Fruit fly (Drosophila melanogaster) whole organism, embryonic: ENCODE measurements around the gene CG31121.

Experiments used
- Antp ChIP-seq: fragments of 200-800 bp; sonication (Bioruptor generic); optimal IDR thresholded peaks from 3 replicates; lab custom pipeline; 2016; ENCODE audit warnings: missing biosample characterization, missing genetic modification characterization
- CG10274 ChIP-seq: fragments of 200-800 bp; sonication (Bioruptor generic); optimal IDR thresholded peaks from 3 replicates; lab custom pipeline; 2017; ENCODE audit warnings: missing biosample characterization, mild to moderate bottlenecking, missing genetic modification characterization
- CG11247 ChIP-seq: fragments of 200-800 bp; sonication (Bioruptor generic); IDR thresholded peaks from 2 replicates; pipeline ENCODE4 v1.3.6; 2022; ENCODE audit warnings: missing biosample characterization, missing genetic modification characterization
- CG1233 ChIP-seq: fragments of 200-800 bp; sonication (Bioruptor generic); optimal IDR thresholded peaks from 4 replicates; lab custom pipeline; 2018; ENCODE audit warnings: missing biosample characterization, mild to moderate bottlenecking, missing genetic modification characterization
- CG13424 ChIP-seq: fragments of 200-800 bp; sonication (Bioruptor generic); optimal IDR thresholded peaks from 2 replicates; lab custom pipeline; 2019; ENCODE audit warnings: missing biosample characterization, mild to moderate bottlenecking, missing genetic modification characterization, moderate library complexity
- CG14014 ChIP-seq: fragments of 200-800 bp; sonication (Bioruptor generic); IDR thresholded peaks from 2 replicates; pipeline ENCODE4 v1.3.6; 2022; ENCODE audit warnings: missing biosample characterization, missing genetic modification characterization
- CG14710 ChIP-seq: fragments of 200-800 bp; sonication (Bioruptor generic); optimal IDR thresholded peaks from 3 replicates; lab custom pipeline; 2019; ENCODE audit warnings: missing biosample characterization, mild to moderate bottlenecking, missing genetic modification characterization, moderate library complexity
- CG15011 ChIP-seq: fragments of 200-800 bp; sonication (Bioruptor generic); optimal IDR thresholded peaks from 3 replicates; lab custom pipeline; 2018; ENCODE audit warnings: missing biosample characterization, mild to moderate bottlenecking, missing genetic modification characterization
- CG15073 ChIP-seq: fragments of 200-800 bp; sonication (Bioruptor generic); optimal IDR thresholded peaks from 2 replicates; lab custom pipeline; 2016; ENCODE audit warnings: missing biosample characterization, missing genetic modification characterization
- CG15601 ChIP-seq: fragments of 200-800 bp; sonication (Bioruptor generic); optimal IDR thresholded peaks from 3 replicates; lab custom pipeline; 2019; ENCODE audit warnings: missing biosample characterization, mild to moderate bottlenecking, missing genetic modification characterization, moderate library complexity
- CG3847 ChIP-seq: fragments of 200-800 bp; sonication (Bioruptor generic); IDR thresholded peaks from 2 replicates; pipeline ENCODE4 v1.3.6; 2022; ENCODE audit warnings: missing biosample characterization, missing genetic modification characterization
- CG42726 ChIP-seq: fragments of 200-800 bp; sonication (Bioruptor generic); IDR thresholded peaks from 2 replicates; pipeline ENCODE4 v1.3.6; 2022; ENCODE audit warnings: missing biosample characterization, missing genetic modification characterization; ENCODE audit not compliant: partially characterized antibody
- CG4404 ChIP-seq: fragments of 200-800 bp; sonication (Bioruptor generic); IDR thresholded peaks from 2 replicates; pipeline ENCODE4 v1.3.6; 2022; ENCODE audit warnings: missing biosample characterization, missing genetic modification characterization
- CG6654 ChIP-seq: fragments of 200-800 bp; sonication (Bioruptor generic); optimal IDR thresholded peaks from 2 replicates; lab custom pipeline; 2017; ENCODE audit warnings: missing biosample characterization, mild to moderate bottlenecking, missing genetic modification characterization
- CG6813 ChIP-seq: fragments of 200-800 bp; sonication (Bioruptor generic); optimal IDR thresholded peaks from 2 replicates; lab custom pipeline; 2017; ENCODE audit warnings: missing biosample characterization, missing genetic modification characterization, mild to moderate bottlenecking, moderate library complexity, missing genetic modification reagents
- CG7357 ChIP-seq: fragments of 200-800 bp; sonication (Bioruptor generic); IDR thresholded peaks from 3 replicates; pipeline ENCODE4 v1.3.6; 2022; ENCODE audit warnings: missing biosample characterization, missing genetic modification characterization
- CG8281 ChIP-seq: fragments of 200-800 bp; sonication (Bioruptor generic); optimal IDR thresholded peaks from 2 replicates; lab custom pipeline; 2018; ENCODE audit warnings: missing biosample characterization, mild to moderate bottlenecking, missing genetic modification characterization, moderate library complexity
- CG8478 ChIP-seq: fragments of >200 bp; optimal IDR thresholded peaks from 2 replicates; lab custom pipeline; 2018
- CG9609 ChIP-seq: fragments of 200-800 bp; sonication (Bioruptor generic); optimal IDR thresholded peaks from 3 replicates; lab custom pipeline; 2016; ENCODE audit warnings: missing biosample characterization, missing genetic modification characterization
- CoRest ChIP-seq: fragments of 200-800 bp; sonication (Bioruptor generic); optimal IDR thresholded peaks from 3 replicates; lab custom pipeline; 2018; ENCODE audit warnings: missing biosample characterization, mild to moderate bottlenecking, missing genetic modification characterization, moderate library complexity
- Doc3 ChIP-seq: fragments of 200-800 bp; sonication (Bioruptor generic); IDR thresholded peaks from 3 replicates; pipeline ENCODE4 v1.3.6; 2022; ENCODE audit warnings: missing biosample characterization, missing genetic modification characterization; ENCODE audit not compliant: partially characterized antibody
- Dp ChIP-seq: fragments of 200-800 bp; sonication (Bioruptor generic); optimal IDR thresholded peaks from 2 replicates; lab custom pipeline; 2018; ENCODE audit warnings: missing biosample characterization, mild to moderate bottlenecking, missing genetic modification characterization, moderate library complexity
- Dref ChIP-seq: fragments of 200-800 bp; sonication (Bioruptor generic); IDR thresholded peaks from 2 replicates; pipeline ENCODE4 v1.3.6; 2022; ENCODE audit warnings: missing biosample characterization, missing genetic modification characterization
- Ets97D ChIP-seq: fragments of 200-800 bp; sonication (Bioruptor generic); optimal IDR thresholded peaks from 3 replicates; lab custom pipeline; 2016; ENCODE audit warnings: missing biosample characterization, missing genetic modification characterization
- HHEX ChIP-seq: fragments of 200-800 bp; sonication (Bioruptor generic); optimal IDR thresholded peaks from 3 replicates; lab custom pipeline; 2017; ENCODE audit warnings: missing biosample characterization, mild to moderate bottlenecking, missing genetic modification characterization, missing genetic modification reagents
- HLH3B ChIP-seq: fragments of 200-800 bp; sonication (Bioruptor generic); IDR thresholded peaks from 2 replicates; pipeline ENCODE4 v1.3.6; 2022; ENCODE audit warnings: missing biosample characterization, missing genetic modification characterization
- HmgD ChIP-seq: fragments of 200-800 bp; sonication (Bioruptor generic); optimal IDR thresholded peaks from 3 replicates; lab custom pipeline; 2016; ENCODE audit warnings: missing biosample characterization, missing genetic modification characterization
- HmgZ ChIP-seq: fragments of 200-800 bp; sonication (Bioruptor generic); optimal IDR thresholded peaks from 2 replicates; lab custom pipeline; 2018; ENCODE audit warnings: missing biosample characterization, mild to moderate bottlenecking, missing genetic modification characterization
- Hr3 ChIP-seq: fragments of 200-800 bp; sonication (Bioruptor generic); optimal IDR thresholded peaks from 3 replicates; lab custom pipeline; 2016; ENCODE audit warnings: missing biosample characterization, missing genetic modification characterization
- Hr39 ChIP-seq: fragments of >200 bp; optimal IDR thresholded peaks from 2 replicates; lab custom pipeline; 2017
- MBD-R2 ChIP-seq: fragments of 200-800 bp; sonication (Bioruptor generic); IDR thresholded peaks from 2 replicates; pipeline ENCODE4 v1.3.6; 2022; ENCODE audit warnings: missing biosample characterization, missing genetic modification characterization
- Med ChIP-seq: fragments of 200-800 bp; sonication (Bioruptor generic); peaks from one replicate; lab custom pipeline; 2016; ENCODE audit warnings: missing biosample characterization, missing genetic modification characterization, mild to moderate bottlenecking, inconsistent platforms, moderate library complexity
- Nf-YB ChIP-seq: fragments of 200-800 bp; sonication (Bioruptor generic); optimal IDR thresholded peaks from 3 replicates; lab custom pipeline; 2019; ENCODE audit warnings: missing biosample characterization, mild to moderate bottlenecking, missing genetic modification characterization, moderate library complexity
- Pdp1 ChIP-seq, 2 experiments: fragments of 200-800 bp; sonication (Bioruptor generic); optimal IDR thresholded peaks; 3 replicates each; lab custom pipeline; 2016; ENCODE audit warnings: missing biosample characterization in 2 of 2, missing genetic modification characterization in 2 of 2, mild to moderate bottlenecking in 1 of 2, moderate library complexity in 1 of 2
- Rx ChIP-seq: fragments of 200-800 bp; sonication (Bioruptor generic); IDR thresholded peaks from 2 replicates; pipeline ENCODE4 v1.3.6; 2022; ENCODE audit warnings: missing biosample characterization, missing genetic modification characterization
- Scr ChIP-seq: fragments of 200-800 bp; sonication (Bioruptor generic); IDR thresholded peaks from 2 replicates; pipeline ENCODE4 v1.3.6; 2022; ENCODE audit warnings: missing biosample characterization, missing genetic modification characterization; ENCODE audit not compliant: partially characterized antibody
- Sin3A ChIP-seq: fragments of >200 bp; optimal IDR thresholded peaks from 2 replicates; lab custom pipeline; 2018
- YL-1 ChIP-seq: fragments of 200-800 bp; sonication (Bioruptor generic); optimal IDR thresholded peaks from 3 replicates; lab custom pipeline; 2017; ENCODE audit warnings: missing biosample characterization, mild to moderate bottlenecking, missing genetic modification characterization
- dmrt99B ChIP-seq: fragments of 200-800 bp; sonication (Bioruptor generic); optimal IDR thresholded peaks from 2 replicates; lab custom pipeline; 2018; ENCODE audit warnings: missing biosample characterization, mild to moderate bottlenecking, missing genetic modification characterization, moderate library complexity
- ewg ChIP-seq: fragments of 200-800 bp; sonication (Bioruptor generic); optimal IDR thresholded peaks from 3 replicates; lab custom pipeline; 2017; ENCODE audit warnings: mild to moderate bottlenecking, missing biosample characterization, missing genetic modification reagents, missing genetic modification characterization
- gce ChIP-seq: fragments of 200-800 bp; sonication (Bioruptor generic); IDR thresholded peaks from 3 replicates; pipeline ENCODE4 v1.3.6; 2022; ENCODE audit warnings: missing biosample characterization, missing genetic modification characterization
- lbe ChIP-seq: fragments of 200-800 bp; sonication (Bioruptor generic); optimal IDR thresholded peaks from 2 replicates; lab custom pipeline; 2016; ENCODE audit warnings: missing biosample characterization, mild to moderate bottlenecking, missing genetic modification characterization
- mirr ChIP-seq: fragments of 200-800 bp; sonication (Bioruptor generic); optimal IDR thresholded peaks from 3 replicates; lab custom pipeline; 2018; ENCODE audit warnings: missing biosample characterization, mild to moderate bottlenecking, missing genetic modification characterization
- nmo ChIP-seq: fragments of 200-800 bp; sonication (Bioruptor generic); optimal IDR thresholded peaks from 2 replicates; lab custom pipeline; 2018; ENCODE audit warnings: missing biosample characterization, mild to moderate bottlenecking, missing genetic modification characterization, moderate library complexity
- prd ChIP-seq, 3 experiments: fragments of >200 bp in 2 of 3; fragments of 200-800 bp in 1 of 3; sonication (Bioruptor generic) in 1 of 3; optimal IDR thresholded peaks in 2 of 3; IDR thresholded peaks in 1 of 3; 2 replicates in 2 of 3; 3 replicates in 1 of 3; pipeline versions ENCODE4 v1.3.6 to Lab custom; 2017 to 2022; ENCODE audit warnings: missing biosample characterization in 1 of 3, missing genetic modification characterization in 1 of 3
- schlank ChIP-seq: fragments of 200-800 bp; sonication (Bioruptor generic); optimal IDR thresholded peaks from 2 replicates; lab custom pipeline; 2018; ENCODE audit warnings: missing biosample characterization, mild to moderate bottlenecking, missing genetic modification characterization
- sd ChIP-seq: fragments of 200-800 bp; sonication (Bioruptor generic); optimal IDR thresholded peaks from 3 replicates; lab custom pipeline; 2018; ENCODE audit warnings: missing biosample characterization, mild to moderate bottlenecking, missing genetic modification characterization, moderate library complexity
- sna ChIP-seq: fragments of 200-800 bp; sonication (Bioruptor generic); IDR thresholded peaks from 2 replicates; pipeline ENCODE4 v1.3.6; 2022; ENCODE audit warnings: missing biosample characterization, missing genetic modification characterization; ENCODE audit not compliant: partially characterized antibody
- sob ChIP-seq: fragments of 200-800 bp; sonication (Bioruptor generic); IDR thresholded peaks from 2 replicates; pipeline ENCODE4 v1.3.6; 2022; ENCODE audit warnings: missing biosample characterization, missing genetic modification characterization
- sug ChIP-seq: fragments of 200-800 bp; optimal IDR thresholded peaks from 2 replicates; lab custom pipeline; 2019; ENCODE audit warnings: missing biosample characterization, mild to moderate bottlenecking, missing genetic modification characterization, moderate library complexity
- unpg ChIP-seq: fragments of 200-800 bp; sonication (Bioruptor generic); optimal IDR thresholded peaks from 3 replicates; lab custom pipeline; 2018; ENCODE audit warnings: missing biosample characterization, mild to moderate bottlenecking, missing genetic modification characterization, moderate library complexity

CG31121 gene

DNA sequence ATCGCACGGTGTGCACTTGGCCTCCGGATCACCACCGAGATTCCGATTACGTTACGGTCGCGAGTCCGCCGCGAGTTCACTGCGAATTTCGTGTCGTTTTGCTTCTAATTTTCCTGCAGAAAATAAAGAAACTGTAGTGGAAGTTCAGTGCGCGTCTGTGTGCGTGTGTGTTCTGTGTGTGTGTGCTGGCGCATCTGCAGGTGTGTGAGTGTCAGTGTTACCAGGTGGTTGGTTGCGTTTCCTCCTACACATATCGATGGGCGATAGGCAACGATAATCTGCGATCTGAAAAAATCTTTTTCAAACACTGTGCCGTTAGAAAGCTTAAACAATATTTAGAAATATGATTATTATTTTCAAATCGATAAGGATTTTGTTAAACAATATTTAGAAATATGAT lies 43.6 kb upstream of the CG31121 start, which contains the start of gene Osbp (continued):
- peak; percentile 70 for TF ChIP-seq CG42726
- peak; percentile 57 for TF ChIP-seq Scr
- no peak for TF ChIP-seq CG6654 (GFP tag; lab: Kevin White, UChicago)
- no peak for TF ChIP-seq unpg (GFP tag; lab: Kevin White, UChicago)
- TF ChIP-seq CG13424 (tag; lab: Kevin White, UChicago), result no peak
- no peak for TF ChIP-seq sd (tag; lab: Kevin White, UChicago)
- peak; percentile 6; the same call in 1 of the 2 replicates for TF ChIP-seq sob
- no peak for TF ChIP-seq lbe
- peak in 1 of 2 experiments; percentile 7 for TF ChIP-seq Pdp1 (GFP tag; optimal IDR thresholded peaks at IDR 0.05; lab: Kevin White, UChicago)
- TF ChIP-seq CG14014 (GFP tag; lab: Robert Waterston, UW), result peak; percentile 31; the same call in 1 of the 2 replicates
- peak; percentile 40 for TF ChIP-seq CG14710 (tag; lab: Kevin White, UChicago)
- TF ChIP-seq Dref (GFP tag; lab: Robert Waterston, UW), result peak; percentile 94
- no peak for TF ChIP-seq schlank
- no peak for TF ChIP-seq CG9609 (GFP tag; lab: Kevin White, UChicago)
- TF ChIP-seq CoRest, result peak; percentile 58
- TF ChIP-seq gce (GFP tag; lab: Robert Waterston, UW), result 0 out of 3 replicates have a peak, but pooled peaks have one; percentile 5
- no peak for TF ChIP-seq CG15011 (GFP tag; lab: Kevin White, UChicago)
- TF ChIP-seq prd (optimal IDR thresholded peaks at IDR 0.05; lab: Kevin White, UChicago), result no peak
- no peak for TF ChIP-seq prd (GFP tag; IDR thresholded peaks at IDR 0.05; lab: Robert Waterston, UW)
- no peak for TF ChIP-seq Sin3A (lab: Kevin White, UChicago)
- peak; percentile 79 for TF ChIP-seq Nf-YB (GFP tag; lab: Kevin White, UChicago)
- peak; percentile 16 for TF ChIP-seq nmo (GFP tag; lab: Kevin White, UChicago)
- TF ChIP-seq CG8478 (lab: Kevin White, UChicago), result peak; percentile 73
- peak; percentile 41; the same call in 1 of the 2 replicates for TF ChIP-seq sna
- peak; percentile 26 for TF ChIP-seq ewg
- no peak for TF ChIP-seq CG15073 (GFP tag; lab: Kevin White, UChicago)
- peak; percentile 60 for TF ChIP-seq Ets97D (GFP tag; lab: Kevin White, UChicago)
- TF ChIP-seq CG7357, result no peak
- TF ChIP-seq Doc3 (GFP tag; lab: Robert Waterston, UW), result peak; percentile 46; the same call in 1 of the 3 replicates
- no peak for TF ChIP-seq dmrt99B (tag; lab: Kevin White, UChicago)
- TF ChIP-seq Rx, result no peak
- no peak for TF ChIP-seq CG15601 (tag; lab: Kevin White, UChicago)
- peak; percentile 76 for TF ChIP-seq HmgZ (tag; lab: Kevin White, UChicago)
- TF ChIP-seq YL-1 (GFP tag; lab: Kevin White, UChicago), result peak; percentile 86
- no peak for TF ChIP-seq CG4404 (GFP tag; lab: Robert Waterston, UW)
- TF ChIP-seq CG10274 (GFP tag; lab: Kevin White, UChicago), result no peak
- no peak for TF ChIP-seq CG11247 (GFP tag; lab: Robert Waterston, UW)
- TF ChIP-seq Antp (GFP tag; lab: Kevin White, UChicago), result no peak
- no peak for TF ChIP-seq Hr39 (lab: Kevin White, UChicago)
- peak; percentile 34 for TF ChIP-seq sug (tag; lab: Kevin White, UChicago)
- TF ChIP-seq CG1233 (GFP tag; lab: Kevin White, UChicago), result no peak
- TF ChIP-seq HHEX (GFP tag; lab: Kevin White, UChicago), result no peak
- peak; percentile 9 for TF ChIP-seq HmgD (GFP tag; lab: Kevin White, UChicago)
- peak; percentile 39; the same call in 1 of the 2 replicates for TF ChIP-seq CG3847 (GFP tag; lab: Robert Waterston, UW)
- peak; percentile 26 for TF ChIP-seq mirr
- TF ChIP-seq CG8281 (tag; lab: Kevin White, UChicago), result no peak
- peak; percentile 84 for TF ChIP-seq Med (GFP tag; lab: Kevin White, UChicago)
- TF ChIP-seq Dp (GFP tag; lab: Kevin White, UChicago), result peak; percentile 81
- TF ChIP-seq MBD-R2, result peak; percentile 81
- no peak for TF ChIP-seq HLH3B (GFP tag; lab: Robert Waterston, UW)
- no peak for TF ChIP-seq CG6813 (GFP tag; lab: Kevin White, UChicago)
- no peak for TF ChIP-seq Hr3 (GFP tag; lab: Kevin White, UChicago)
